Fruit fly (Drosophila melanogaster): ENCODE data around the gene CG16734.

DNA sequence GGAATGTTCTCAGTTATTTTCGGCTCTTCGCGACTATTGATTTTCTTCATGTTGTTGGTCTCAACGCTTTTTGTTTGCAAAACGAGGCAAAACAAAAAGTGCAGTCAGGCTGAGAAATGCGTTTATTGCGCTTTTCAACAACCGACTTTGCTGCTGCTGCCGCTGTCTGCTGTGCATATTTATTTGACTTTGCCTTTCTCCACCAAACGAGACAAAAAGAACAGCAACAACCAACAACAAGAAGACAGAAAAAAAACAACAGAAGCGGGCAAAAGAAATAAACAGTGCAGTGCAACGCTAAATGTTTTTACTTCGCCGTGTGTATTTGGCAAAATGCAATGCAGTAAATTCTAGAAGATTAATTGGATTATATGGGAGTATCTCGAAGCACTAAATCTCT lies 32.5 kb upstream of the CG16734 start:
- no peak for TF ChIP-seq CG8478 (optimal IDR thresholded peaks at IDR 0.05)
- TF ChIP-seq EcR (GFP tag; optimal IDR thresholded peaks at IDR 0.05), result no peak
- TF ChIP-seq psq (optimal IDR thresholded peaks at IDR 0.05), result no peak
- TF ChIP-seq Dll (optimal IDR thresholded peaks at IDR 0.05), result no peak

All from whole organism.